Worm (Caenorhabditis elegans): ENCODE measurements around the gene ugt-38.

- TF ChIP-seq nhr-237 (tag; optimal IDR thresholded peaks at IDR 0.05) (no peak), ztf-11 (tag; optimal IDR thresholded peaks at IDR 0.05) (no peak)
These were observed 19.4 kb upstream of the ugt-38 start, which contains the start of gene ugt-36 for ce11 chrV:7166709-7167108.
